Worm (Caenorhabditis elegans) whole organism, midembryonic: ENCODE results near the gene Y102A5C.27.

Source experiments
- flt-1 ChIP-seq: fragments of 200-800 bp; sonication (Bioruptor generic); IDR thresholded peaks from 2 replicates; pipeline ENCODE4 v1.3.6; 2022; ENCODE audit warnings: missing genetic modification characterization, missing compliant biosample characterization
- klf-2 ChIP-seq: fragments of 200-800 bp; sonication (Bioruptor generic); conservative IDR thresholded peaks from 2 replicates; pipeline ENCODE4 v1.3.6; 2022; ENCODE audit warnings: missing genetic modification reagents, missing genetic modification characterization, missing compliant biosample characterization
- med-1 ChIP-seq: sonication (generic microtip); optimal IDR thresholded peaks from 2 replicates; lab custom pipeline; 2017; ENCODE audit warnings: missing genetic modification characterization, mild to moderate bottlenecking, missing compliant biosample characterization, antibody characterized with exemption, missing genetic modification reagents; ENCODE audit not compliant: insufficient read depth
- ref-1 ChIP-seq: fragments of 200-800 bp; sonication (Bioruptor generic); conservative IDR thresholded peaks from 2 replicates; pipeline ENCODE4 v1.3.6; 2022; ENCODE audit warnings: missing genetic modification reagents, missing genetic modification characterization, missing compliant biosample characterization
- ztf-23 ChIP-seq: fragments of 200-800 bp; sonication (Bioruptor generic); IDR thresholded peaks from 2 replicates; pipeline ENCODE4 v1.3.6; 2022; ENCODE audit warnings: missing genetic modification reagents, missing genetic modification characterization, missing compliant biosample characterization
- ztf-29 ChIP-seq: fragments of 200-800 bp; sonication (Bioruptor generic); IDR thresholded peaks from 2 replicates; pipeline ENCODE4 v1.3.6; 2022; ENCODE audit warnings: missing genetic modification reagents, missing genetic modification characterization, missing compliant biosample characterization

ce11 chrV:17016787-17017186 lies 28.3 kb upstream of the Y102A5C.27 start, which contains the start of gene srh-97:
- TF ChIP-seq med-1 (no peak), flt-1 (GFP tag; lab: Robert Waterston, UW) (no peak), ref-1 (GFP tag; lab: Robert Waterston, UW) (no peak), ztf-29 (GFP tag; lab: Robert Waterston, UW) (no peak), klf-2 (no peak), ztf-23 (GFP tag; lab: Robert Waterston, UW) (no peak)
